Worm (Caenorhabditis elegans) whole organism, midembryonic: ENCODE measurements around the gene exos-9.

Experiments
- T22C8.4 ChIP-seq: fragments of 200-800 bp; sonication (Bioruptor generic); IDR thresholded peaks from 2 replicates; pipeline ENCODE4 v1.3.6; 2022; ENCODE audit warnings: missing genetic modification characterization, missing compliant biosample characterization
- cog-1 ChIP-seq: sonication (generic microtip); optimal IDR thresholded peaks from 2 replicates; lab custom pipeline; 2016; ENCODE audit warnings: missing genetic modification characterization, missing compliant biosample characterization
- flt-1 ChIP-seq: fragments of 200-800 bp; sonication (Bioruptor generic); IDR thresholded peaks from 2 replicates; pipeline ENCODE4 v1.3.6; 2022; ENCODE audit warnings: missing genetic modification characterization, missing compliant biosample characterization
- klf-2 ChIP-seq: fragments of 200-800 bp; sonication (Bioruptor generic); conservative IDR thresholded peaks from 2 replicates; pipeline ENCODE4 v1.3.6; 2022; ENCODE audit warnings: missing genetic modification reagents, missing genetic modification characterization, missing compliant biosample characterization
- med-1 ChIP-seq: sonication (generic microtip); optimal IDR thresholded peaks from 2 replicates; lab custom pipeline; 2017; ENCODE audit warnings: missing genetic modification characterization, mild to moderate bottlenecking, missing compliant biosample characterization, antibody characterized with exemption, missing genetic modification reagents; ENCODE audit not compliant: insufficient read depth
- ref-1 ChIP-seq: fragments of 200-800 bp; sonication (Bioruptor generic); conservative IDR thresholded peaks from 2 replicates; pipeline ENCODE4 v1.3.6; 2022; ENCODE audit warnings: missing genetic modification reagents, missing genetic modification characterization, missing compliant biosample characterization
- tab-1 ChIP-seq: fragments of 200-800 bp; sonication (Bioruptor generic); IDR thresholded peaks from 2 replicates; pipeline ENCODE4 v1.3.6; 2022; ENCODE audit warnings: missing genetic modification characterization, missing compliant biosample characterization
- ztf-23 ChIP-seq: fragments of 200-800 bp; sonication (Bioruptor generic); IDR thresholded peaks from 2 replicates; pipeline ENCODE4 v1.3.6; 2022; ENCODE audit warnings: missing genetic modification reagents, missing genetic modification characterization, missing compliant biosample characterization
- ztf-29 ChIP-seq: fragments of 200-800 bp; sonication (Bioruptor generic); IDR thresholded peaks from 2 replicates; pipeline ENCODE4 v1.3.6; 2022; ENCODE audit warnings: missing genetic modification reagents, missing genetic modification characterization, missing compliant biosample characterization

The exos-9 gene

DNA sequence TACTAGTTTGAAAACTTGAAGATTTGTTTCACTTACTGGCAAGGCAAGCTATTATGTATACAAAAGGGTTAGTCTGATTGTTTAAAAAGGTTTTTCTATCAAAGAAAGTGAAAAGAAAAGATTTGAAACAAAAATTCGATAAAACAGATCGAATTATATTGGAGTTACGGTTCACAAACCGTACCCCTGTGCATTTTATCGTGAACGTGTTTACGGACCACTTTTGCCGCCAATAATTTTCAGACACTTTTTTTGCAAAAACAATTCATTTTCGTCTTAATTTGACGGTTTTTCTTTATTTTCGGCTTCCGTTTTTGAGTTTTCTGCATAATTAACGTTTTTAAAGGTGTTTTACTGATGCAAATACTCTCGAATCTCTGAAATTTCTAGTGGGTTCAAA is 32.6 kb downstream of the exos-9 start:
- no peak for TF ChIP-seq ztf-29 (GFP tag; lab: Robert Waterston, UW)
- TF ChIP-seq cog-1 (tag; lab: Kevin White, UChicago): no peak
- TF ChIP-seq ztf-23 (GFP tag; lab: Robert Waterston, UW): no peak
- no peak for TF ChIP-seq med-1
- TF ChIP-seq flt-1 (GFP tag; lab: Robert Waterston, UW): no peak
- no peak for TF ChIP-seq klf-2 (GFP tag; lab: Robert Waterston, UW)

ce11 chrIII:7162065-7162762 is 35.7 kb downstream of the exos-9 start, which contains the start of the genes syf-2 and K04G7.1:
TSS of gene syf-2 (minus strand) at chrIII:7162115.
TSS of gene K04G7.1 (plus strand) at chrIII:7162712.
- TF ChIP-seq klf-2 (GFP tag; lab: Robert Waterston, UW) (no peak), ztf-23 (GFP tag; lab: Robert Waterston, UW) (peak; percentile 67; the same call in 1 of the 2 replicates), med-1 (no peak), ztf-29 (GFP tag; lab: Robert Waterston, UW) (no peak), cog-1 (tag; lab: Kevin White, UChicago) (peak; percentile 75)

DNA sequence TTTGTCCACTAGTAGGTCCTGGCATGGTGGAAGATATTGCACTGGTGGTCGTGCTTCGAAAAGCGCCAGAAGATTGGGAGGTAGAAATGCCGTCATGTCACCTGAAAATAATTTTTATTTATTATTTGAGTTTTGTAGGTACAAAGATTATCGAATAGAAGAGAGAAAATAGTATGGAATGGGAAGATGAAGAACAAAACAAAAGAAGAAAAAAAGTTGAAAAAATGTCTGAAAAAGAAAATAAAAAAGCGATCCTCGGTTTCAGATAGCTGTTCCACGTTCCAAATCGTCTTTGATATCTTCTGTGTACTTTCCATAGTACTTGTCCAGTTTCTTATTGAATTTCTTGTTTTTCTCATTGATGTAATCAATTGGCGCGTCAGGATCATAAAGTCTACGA is 36.8 kb downstream of the exos-9 start, which contains the start of gene rnp-7:
TSS of gene rnp-7 (minus strand) at position 101 of the 400 bp plus-strand sequence.
- no peak for TF ChIP-seq flt-1 (GFP tag; lab: Robert Waterston, UW)
- no peak for TF ChIP-seq ref-1 (GFP tag; lab: Robert Waterston, UW)
- no peak for TF ChIP-seq ztf-29 (GFP tag; lab: Robert Waterston, UW)
- no peak for TF ChIP-seq T22C8.4 (GFP tag; lab: Robert Waterston, UW)
- TF ChIP-seq med-1: no peak
- TF ChIP-seq tab-1 (GFP tag; lab: Robert Waterston, UW): no peak
- TF ChIP-seq klf-2 (GFP tag; lab: Robert Waterston, UW): no peak
- no peak for TF ChIP-seq cog-1 (tag; lab: Kevin White, UChicago)
- no peak for TF ChIP-seq ztf-23 (GFP tag; lab: Robert Waterston, UW)

ce11 chrIII:7159246-7159645 is 38.6 kb downstream of the exos-9 start:
- TF ChIP-seq T22C8.4 (GFP tag; lab: Robert Waterston, UW) (no peak), ref-1 (GFP tag; lab: Robert Waterston, UW) (no peak), tab-1 (GFP tag; lab: Robert Waterston, UW) (no peak), cog-1 (tag; lab: Kevin White, UChicago) (no peak), klf-2 (GFP tag; lab: Robert Waterston, UW) (no peak), flt-1 (GFP tag; lab: Robert Waterston, UW) (no peak), ztf-29 (GFP tag; lab: Robert Waterston, UW) (no peak), med-1 (no peak), ztf-23 (GFP tag; lab: Robert Waterston, UW) (no peak)

- TF ChIP-seq tab-1 (GFP tag; lab: Robert Waterston, UW) (no peak), T22C8.4 (GFP tag; lab: Robert Waterston, UW) (no peak), ztf-29 (GFP tag; lab: Robert Waterston, UW) (no peak), ztf-23 (GFP tag; lab: Robert Waterston, UW) (no peak), med-1 (no peak), klf-2 (GFP tag; lab: Robert Waterston, UW) (no peak), ref-1 (GFP tag; lab: Robert Waterston, UW) (no peak), flt-1 (GFP tag; lab: Robert Waterston, UW) (0 out of 2 replicates have a peak, but pooled peaks have one; percentile 38), cog-1 (tag; lab: Kevin White, UChicago) (no peak)
These were observed 39.2 kb downstream of the exos-9 start, which contains the start of gene nuo-4 for ce11 chrIII:7158709-7159108. TSS of gene nuo-4 (minus strand) at chrIII:7158809.

- no peak for TF ChIP-seq tab-1 (GFP tag; lab: Robert Waterston, UW)
- TF ChIP-seq ref-1 (GFP tag; lab: Robert Waterston, UW): no peak
- TF ChIP-seq flt-1 (GFP tag; lab: Robert Waterston, UW): peak; percentile 73; the same call in 1 of the 2 replicates
- no peak for TF ChIP-seq med-1
- peak; percentile 82 for TF ChIP-seq cog-1 (tag; lab: Kevin White, UChicago)
- TF ChIP-seq klf-2 (GFP tag; lab: Robert Waterston, UW): no peak
- peak; percentile 69; the same call in 1 of the 2 replicates for TF ChIP-seq ztf-23 (GFP tag; lab: Robert Waterston, UW)
- TF ChIP-seq T22C8.4 (GFP tag; lab: Robert Waterston, UW): no peak
- no peak for TF ChIP-seq ztf-29 (GFP tag; lab: Robert Waterston, UW)
These were observed 42.2 kb downstream of the exos-9 start for ce11 chrIII:7155631-7156030.

- no peak for TF ChIP-seq cog-1 (tag; lab: Kevin White, UChicago)
- TF ChIP-seq tab-1 (GFP tag; lab: Robert Waterston, UW): no peak
- no peak for TF ChIP-seq ztf-29 (GFP tag; lab: Robert Waterston, UW)
- no peak for TF ChIP-seq ztf-23 (GFP tag; lab: Robert Waterston, UW)
- no peak for TF ChIP-seq ref-1 (GFP tag; lab: Robert Waterston, UW)
- TF ChIP-seq T22C8.4 (GFP tag; lab: Robert Waterston, UW): no peak
- TF ChIP-seq klf-2 (GFP tag; lab: Robert Waterston, UW): no peak
- TF ChIP-seq med-1: no peak
- no peak for TF ChIP-seq flt-1 (GFP tag; lab: Robert Waterston, UW)
These were observed 43.3 kb downstream of the exos-9 start for ce11 chrIII:7154526-7154925.

ce11 chrIII:7153747-7154238 is 44.1 kb downstream of the exos-9 start, which contains the start of gene ogt-1:
TSS of gene ogt-1 (minus strand) at chrIII:7153797.
- TF ChIP-seq klf-2 (GFP tag; lab: Robert Waterston, UW) (no peak), tab-1 (GFP tag; lab: Robert Waterston, UW) (no peak), flt-1 (GFP tag; lab: Robert Waterston, UW) (no peak), med-1 (no peak), ref-1 (GFP tag; lab: Robert Waterston, UW) (no peak), ztf-29 (GFP tag; lab: Robert Waterston, UW) (peak; percentile 69; the same call in 1 of the 2 replicates), cog-1 (tag; lab: Kevin White, UChicago) (peak; percentile 47), ztf-23 (GFP tag; lab: Robert Waterston, UW) (peak; percentile 57; the same call in 1 of the 2 replicates), T22C8.4 (GFP tag; lab: Robert Waterston, UW) (no peak)
